Worm (Caenorhabditis elegans): ENCODE measurements around the gene C25E10.5.

C25E10.5 gene

DNA sequence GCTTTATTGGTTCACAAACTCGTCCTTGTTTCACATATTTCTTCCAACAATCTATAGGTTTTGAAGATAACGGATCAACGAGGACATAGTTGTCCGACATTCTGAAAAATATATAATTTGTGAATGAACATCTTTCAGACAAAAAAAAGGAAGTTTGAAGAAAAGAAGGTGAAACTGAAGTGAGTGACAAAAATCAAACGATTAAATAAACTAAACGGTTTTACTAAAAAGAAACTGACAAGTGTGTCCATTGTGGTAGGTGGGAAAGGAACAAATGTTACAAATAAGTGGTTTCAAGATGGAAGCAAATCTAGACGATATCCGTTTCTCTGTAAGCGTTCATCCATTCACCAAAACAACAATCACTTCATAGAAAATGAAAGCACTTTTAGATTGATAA is 32.0 kb downstream of the C25E10.5 start, which contains the start of gene C25E10.12:
C25E10.12 (minus strand) TSS at position 101 of the 400 bp plus-strand sequence.
- TF ChIP-seq ztf-16 (tag; optimal IDR thresholded peaks at IDR 0.05) (no peak), ceh-19 (GFP tag; optimal IDR thresholded peaks at IDR 0.05) (no peak), K09A11.1 (tag; optimal IDR thresholded peaks at IDR 0.05; ENCODE audit: insufficient read depth) (no peak), pha-4 (tag; optimal IDR thresholded peaks at IDR 0.05) (no peak), F13H6.1 (tag; optimal IDR thresholded peaks at IDR 0.05) (no peak), K02D7.2 (tag; optimal IDR thresholded peaks at IDR 0.05) (no peak), syd-9 (tag; optimal IDR thresholded peaks at IDR 0.05) (no peak), pax-1 (tag; optimal IDR thresholded peaks at IDR 0.05) (no peak), hlh-6 (tag; optimal IDR thresholded peaks at IDR 0.05) (no peak), eyg-1 (tag; optimal IDR thresholded peaks at IDR 0.05) (no peak), mec-3 (tag; optimal IDR thresholded peaks at IDR 0.05; ENCODE audit: borderline replicate concordance) (no peak), sox-2 (GFP tag; IDR thresholded peaks at IDR 0.05) (no peak), fkh-6 (tag; optimal IDR thresholded peaks at IDR 0.05) (no peak), ets-4 (tag; optimal IDR thresholded peaks at IDR 0.05) (no peak), fkh-10 (GFP tag; optimal IDR thresholded peaks at IDR 0.05) (no peak), pag-3 (tag; optimal IDR thresholded peaks at IDR 0.05; ENCODE audit: borderline replicate concordance) (no peak), T23F11.4 (GFP tag; optimal IDR thresholded peaks at IDR 0.05) (no peak), npax-4 (tag; optimal IDR thresholded peaks at IDR 0.05) (no peak), pqm-1 (tag; optimal IDR thresholded peaks at IDR 0.05) (no peak), nhr-232 (tag; optimal IDR thresholded peaks at IDR 0.05) (no peak)

DNA sequence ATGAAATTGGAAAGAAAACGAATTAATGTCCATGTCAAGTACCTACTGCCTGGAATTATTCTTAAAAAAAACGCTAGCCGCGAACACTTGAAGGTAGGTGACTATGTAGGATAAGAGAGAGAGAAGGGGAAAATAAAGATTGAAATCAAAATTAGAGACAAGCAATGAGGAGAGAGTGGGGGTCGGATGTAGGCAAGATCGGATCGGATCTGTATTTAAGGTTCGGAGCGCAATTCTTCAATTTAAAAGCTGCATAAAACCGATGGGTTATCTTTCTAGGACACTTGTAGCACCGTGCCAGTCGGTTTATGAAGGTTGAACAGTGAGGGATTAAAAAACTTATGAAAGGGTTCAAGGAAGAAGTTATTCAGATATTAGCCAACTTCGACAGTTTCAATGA is 32.8 kb downstream of the C25E10.5 start:
- TF ChIP-seq nhr-232 (tag; optimal IDR thresholded peaks at IDR 0.05) (no peak), fax-1 (tag; optimal IDR thresholded peaks at IDR 0.05) (no peak), F13H6.1 (tag; optimal IDR thresholded peaks at IDR 0.05) (no peak), pat-9 (tag; optimal IDR thresholded peaks at IDR 0.05) (no peak), ceh-31 (tag; optimal IDR thresholded peaks at IDR 0.05) (no peak), hlh-13 (GFP tag; optimal IDR thresholded peaks at IDR 0.05) (no peak), pha-2 (tag; optimal IDR thresholded peaks at IDR 0.05) (no peak), hlh-6 (tag; optimal IDR thresholded peaks at IDR 0.05) (no peak), ref-2 (tag; optimal IDR thresholded peaks at IDR 0.05) (no peak), sdc-2 (tag; optimal IDR thresholded peaks at IDR 0.05) (no peak), sox-2 (GFP tag; IDR thresholded peaks at IDR 0.05) (no peak), T23F11.4 (GFP tag; optimal IDR thresholded peaks at IDR 0.05) (no peak), sox-4 (tag; optimal IDR thresholded peaks at IDR 0.05) (no peak), elt-2 (tag; optimal IDR thresholded peaks at IDR 0.05) (no peak), tbx-2 (tag; optimal IDR thresholded peaks at IDR 0.05) (no peak), dve-1 (tag; optimal IDR thresholded peaks at IDR 0.05) (no peak)

DNA sequence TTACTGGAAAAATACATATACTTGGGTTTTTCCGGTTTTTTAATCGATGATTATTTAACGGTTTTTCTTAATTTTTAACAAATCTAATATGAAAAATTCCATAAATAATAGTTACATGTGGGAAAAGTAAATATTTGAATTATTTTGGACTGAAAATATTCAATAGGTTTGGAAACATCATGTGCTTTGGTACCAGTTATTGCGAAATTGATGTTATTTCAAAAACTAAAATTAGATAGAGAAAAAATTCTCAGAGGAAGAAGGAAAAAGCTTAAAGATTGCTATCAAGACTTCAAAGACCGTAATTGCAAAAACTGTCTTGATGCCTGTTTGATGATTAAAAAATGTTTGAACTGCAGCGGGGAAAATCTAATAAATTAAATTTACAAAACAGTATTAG is 34.7 kb downstream of the C25E10.5 start:
- TF ChIP-seq madf-2 (tag; optimal IDR thresholded peaks at IDR 0.05): no peak
- no peak for TF ChIP-seq hlh-13 (GFP tag; optimal IDR thresholded peaks at IDR 0.05)
- no peak for TF ChIP-seq zip-5 (tag; optimal IDR thresholded peaks at IDR 0.05)
- no peak for TF ChIP-seq ceh-24 (tag; optimal IDR thresholded peaks at IDR 0.05)
- no peak for TF ChIP-seq sdc-2 (tag; optimal IDR thresholded peaks at IDR 0.05)
- no peak for TF ChIP-seq ceh-22 (tag; optimal IDR thresholded peaks at IDR 0.05)
- TF ChIP-seq fkh-6 (tag; optimal IDR thresholded peaks at IDR 0.05): no peak
- TF ChIP-seq elt-4 (tag; optimal IDR thresholded peaks at IDR 0.05): no peak
- TF ChIP-seq K09A11.1 (tag; optimal IDR thresholded peaks at IDR 0.05; ENCODE audit: insufficient read depth): no peak
- no peak for TF ChIP-seq ceh-14 (tag; optimal IDR thresholded peaks at IDR 0.05)
- TF ChIP-seq hlh-30 (tag; optimal IDR thresholded peaks at IDR 0.05; ENCODE audit: insufficient read depth): no peak
- TF ChIP-seq sox-2 (GFP tag; IDR thresholded peaks at IDR 0.05): no peak
- TF ChIP-seq pax-1 (tag; optimal IDR thresholded peaks at IDR 0.05): no peak
- no peak for TF ChIP-seq ttx-3 (tag; optimal IDR thresholded peaks at IDR 0.05)
